Worm (Caenorhabditis elegans) whole organism, L1 larva: ENCODE results near the gene T20B12.5.

Experiments used
- ama-1 ChIP-seq: fragments of 150-350 bp; optimal IDR thresholded peaks from 2 replicates; lab custom pipeline; 2014
- egl-27 ChIP-seq, 2 experiments: fragments of 150-350 bp in 1 of 2; sonication (generic microtip); optimal IDR thresholded peaks; 3 replicates each; lab custom pipeline; 2017 to 2018; ENCODE audit warnings: missing biosample characterization in 2 of 2, missing genetic modification characterization in 2 of 2, missing genetic modification reagents in 2 of 2
- elt-3 ChIP-seq, 6 experiments: fragments of 150-350 bp in 1 of 6; sonication (generic microtip); optimal IDR thresholded peaks; 2 replicates each; lab custom pipeline; 2017 to 2018; ENCODE audit warnings: missing biosample characterization in 6 of 6, missing genetic modification characterization in 6 of 6, inconsistent platforms in 1 of 6
- jun-1 ChIP-seq: fragments of 150-350 bp; optimal IDR thresholded peaks from 2 replicates; lab custom pipeline; 2014; ENCODE audit warnings: missing biosample characterization, missing genetic modification reagents, missing genetic modification characterization
- lin-14 ChIP-seq: fragments of 200-800 bp; sonication (Bioruptor generic); optimal IDR thresholded peaks from 2 replicates; lab custom pipeline; 2018; ENCODE audit warnings: mild to moderate bottlenecking, missing genetic modification characterization, moderate library complexity, missing compliant biosample characterization
- lin-39 ChIP-seq: fragments of 150-350 bp; optimal IDR thresholded peaks from 2 replicates; lab custom pipeline; 2014; ENCODE audit warnings: missing biosample characterization, missing genetic modification reagents, missing genetic modification characterization
- lsy-2 ChIP-seq, 2 experiments: fragments of 150-350 bp; optimal IDR thresholded peaks; 2 replicates each; lab custom pipeline; 2014; ENCODE audit warnings: missing biosample characterization in 2 of 2, missing genetic modification characterization in 2 of 2
- nhr-12 ChIP-seq: sonication (generic microtip); optimal IDR thresholded peaks from 2 replicates; lab custom pipeline; 2017; ENCODE audit warnings: missing biosample characterization, missing genetic modification characterization
- pqm-1 ChIP-seq: sonication (generic microtip); optimal IDR thresholded peaks from 3 replicates; lab custom pipeline; 2017; ENCODE audit warnings: missing biosample characterization, missing genetic modification characterization
- tbx-2 ChIP-seq: sonication (generic microtip); optimal IDR thresholded peaks from 2 replicates; lab custom pipeline; 2016; ENCODE audit warnings: missing genetic modification characterization, missing compliant biosample characterization
- unc-30 ChIP-seq: sonication (generic microtip); optimal IDR thresholded peaks from 2 replicates; lab custom pipeline; 2017; ENCODE audit warnings: missing biosample characterization, missing genetic modification characterization

ce11 chrIII:7331671-7332070, 35.2 kb downstream of the T20B12.5 start:
- TF ChIP-seq lsy-2 (tag; optimal IDR thresholded peaks at IDR 0.05; lab: Kevin White, UChicago): no peak
- no peak for TF ChIP-seq unc-30
- TF ChIP-seq jun-1 (tag; lab: Kevin White, UChicago): no peak
- no peak for TF ChIP-seq tbx-2 (tag; lab: Kevin White, UChicago)
- TF ChIP-seq lin-39: no peak
- TF ChIP-seq pqm-1 (tag; lab: Kevin White, UChicago): no peak
- no peak for TF ChIP-seq nhr-12 (tag; lab: Kevin White, UChicago)
- TF ChIP-seq elt-3 (tag; optimal IDR thresholded peaks at IDR 0.05; lab: Kevin White, UChicago): no peak
- TF ChIP-seq lin-14: no peak
- no peak for TF ChIP-seq ama-1 (lab: Kevin White, UChicago)
- no peak for TF ChIP-seq egl-27 (tag; optimal IDR thresholded peaks at IDR 0.05; lab: Kevin White, UChicago)
